Worm (Caenorhabditis elegans): Measurements from ENCODE around the gene tnt-3.

DNA sequence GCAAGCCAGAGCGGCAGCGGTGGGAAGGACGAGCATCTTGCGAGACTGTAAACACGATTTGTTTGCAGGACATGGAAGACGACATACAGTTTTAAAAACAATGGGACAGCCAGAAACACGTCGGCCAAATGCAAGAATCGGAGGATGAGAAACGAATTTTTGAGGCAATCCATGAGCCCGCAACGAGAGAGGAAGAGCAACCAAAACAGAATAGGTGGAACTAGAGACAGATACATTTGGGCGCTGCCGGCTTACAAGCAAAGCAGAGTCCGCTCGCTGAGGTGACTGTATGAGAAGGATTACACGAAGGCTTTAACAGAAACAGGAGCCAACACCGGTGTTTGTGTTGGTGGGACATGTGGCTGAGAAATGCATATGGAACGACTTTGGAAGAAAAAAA, 49.6 kb upstream of the tnt-3 start:
- TF ChIP-seq ceh-36 (tag; optimal IDR thresholded peaks at IDR 0.05) (no peak), flt-1 (GFP tag; IDR thresholded peaks at IDR 0.05) (no peak), tbx-37 (GFP tag; conservative IDR thresholded peaks at IDR 0.05) (no peak), hnd-1 (tag; optimal IDR thresholded peaks at IDR 0.05) (no peak), ceh-13 (GFP tag; optimal IDR thresholded peaks at IDR 0.05) (no peak), aly-1 (tag; optimal IDR thresholded peaks at IDR 0.05) (no peak), ama-1 (optimal IDR thresholded peaks at IDR 0.05) (no peak), tra-4 (tag; optimal IDR thresholded peaks at IDR 0.05) (no peak), tbx-11 (GFP tag; IDR thresholded peaks at IDR 0.05) (no peak), hmg-4 (GFP tag; optimal IDR thresholded peaks at IDR 0.05) (no peak)

Measured in whole organism, early embryonic.